Fruit fly (Drosophila melanogaster) whole organism: ENCODE data around the gene dpr5.

Experiments
- CG8478 ChIP-seq: fragments of >200 bp; optimal IDR thresholded peaks from 2 replicates; lab custom pipeline; 2018; ENCODE audit warnings: inconsistent platforms
- Dll ChIP-seq: fragments of >200 bp; optimal IDR thresholded peaks from 2 replicates; lab custom pipeline; 2017
- EcR ChIP-seq, 2 experiments: fragments of >200 bp; optimal IDR thresholded peaks; 2 replicates each; lab custom pipeline; 2017; ENCODE audit warnings: missing biosample characterization in 2 of 2, missing genetic modification characterization in 2 of 2, missing genetic modification reagents in 2 of 2
- psq ChIP-seq: fragments of >200 bp; optimal IDR thresholded peaks from 2 replicates; lab custom pipeline; 2017

DNA sequence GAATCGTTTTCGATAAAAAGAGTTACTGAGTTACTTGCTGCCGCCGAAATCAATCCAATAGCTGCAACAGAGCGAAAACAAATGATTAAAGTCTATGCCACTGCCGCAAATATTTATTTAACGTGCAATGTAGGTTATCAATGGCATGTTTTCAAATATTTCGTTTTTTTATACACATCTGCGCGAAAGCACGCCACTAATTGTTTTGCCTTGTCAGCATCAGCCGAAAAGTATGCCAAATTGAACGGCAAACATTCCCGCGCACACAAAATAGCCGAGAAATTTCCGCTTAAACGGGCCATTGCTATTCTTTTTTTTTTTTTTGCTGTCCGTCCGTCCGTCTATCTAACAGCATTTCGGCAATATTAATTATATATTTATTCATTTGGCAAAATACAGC, 47.7 kb upstream of the dpr5 start:
- no peak for TF ChIP-seq psq (lab: Kevin White, UChicago)
- TF ChIP-seq Dll, result no peak
- no peak for TF ChIP-seq CG8478
- no peak for TF ChIP-seq EcR (GFP tag; optimal IDR thresholded peaks at IDR 0.05; lab: Kevin White, UChicago)
